Fruit fly (Drosophila melanogaster): ENCODE results near the gene CG4281.
A peak's percentile ranks its signal among the peaks of the same experiment; 100 is the strongest.

Gene CG4281

DNA sequence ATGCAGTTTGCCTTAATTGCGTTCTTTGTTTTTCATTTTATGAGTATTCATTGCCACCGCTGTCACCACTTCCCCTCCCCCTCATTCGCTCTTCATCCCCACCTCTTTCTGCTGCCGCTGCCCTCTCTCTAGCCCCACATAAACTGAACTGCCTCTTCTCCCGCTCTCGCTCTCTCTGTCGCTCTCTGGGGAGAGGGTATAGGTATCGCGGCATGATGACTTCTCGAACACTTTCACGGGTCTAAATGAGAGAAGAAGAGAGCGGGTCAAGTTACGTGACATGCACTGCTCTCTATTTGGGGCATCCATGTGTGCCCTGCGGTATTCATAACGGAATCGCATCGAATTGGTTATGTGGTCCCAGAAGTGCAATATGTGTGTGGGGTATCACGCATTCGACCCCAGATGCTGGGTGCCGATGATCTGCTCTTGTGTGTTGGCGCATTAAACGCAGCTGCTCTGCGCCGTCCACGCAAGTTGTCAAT, 18.8 kb upstream of the CG4281 start (continued):
- TF ChIP-seq C15 (GFP tag; IDR thresholded peaks at IDR 0.05) (peak; percentile 57; the same call in 1 of the 3 replicates), Side (GFP tag; optimal IDR thresholded peaks at IDR 0.05) (peak; percentile 82), odd (GFP tag; optimal IDR thresholded peaks at IDR 0.05) (peak; percentile 63), org-1 (GFP tag; optimal IDR thresholded peaks at IDR 0.05) (peak; percentile 85), lmd (GFP tag; IDR thresholded peaks at IDR 0.05) (peak; percentile 89), Opbp (GFP tag; IDR thresholded peaks at IDR 0.05; ENCODE audit: partially characterized antibody) (no peak), E2f1 (GFP tag; IDR thresholded peaks at IDR 0.05) (peak; percentile 89), gt (GFP tag; IDR thresholded peaks at IDR 0.05) (peak; percentile 53; the same call in 1 of the 2 replicates), CG31441 (GFP tag; IDR thresholded peaks at IDR 0.05) (peak; percentile 78), MESR4 (GFP tag; optimal IDR thresholded peaks at IDR 0.05) (peak; percentile 13), CG2199 (GFP tag; IDR thresholded peaks at IDR 0.05) (peak; percentile 45; the same call in 1 of the 3 replicates), CG18599 (GFP tag; optimal IDR thresholded peaks at IDR 0.05) (peak; percentile 80), shn (GFP tag; optimal IDR thresholded peaks at IDR 0.05) (peak; percentile 81), unpg (GFP tag; optimal IDR thresholded peaks at IDR 0.05) (peak; percentile 83), Dip2 (GFP tag; IDR thresholded peaks at IDR 0.05) (peak; percentile 18; the same call in 1 of the 2 replicates), pzg (GFP tag; optimal IDR thresholded peaks at IDR 0.05) (no peak), Doc3 (GFP tag; IDR thresholded peaks at IDR 0.05; ENCODE audit: partially characterized antibody) (no peak), hbn (GFP tag; IDR thresholded peaks at IDR 0.05; ENCODE audit: partially characterized antibody) (no peak), CG6689 (GFP tag; IDR thresholded peaks at IDR 0.05) (peak; percentile 82), CG7928 (GFP tag; optimal IDR thresholded peaks at IDR 0.05) (peak; percentile 18), CG2120 (GFP tag; optimal IDR thresholded peaks at IDR 0.05) (peak; percentile 77), dati (GFP tag; IDR thresholded peaks at IDR 0.05) (peak; percentile 62), CG33557 (GFP tag; optimal IDR thresholded peaks at IDR 0.05) (peak; percentile 63), CG1832 (GFP tag; optimal IDR thresholded peaks at IDR 0.05) (peak; percentile 7), trh (GFP tag; optimal IDR thresholded peaks at IDR 0.05) (peak; percentile 25), Kr (GFP tag; optimal IDR thresholded peaks at IDR 0.05) (no peak), kni (GFP tag; optimal IDR thresholded peaks at IDR 0.05) (peak; percentile 85), jing (GFP tag; optimal IDR thresholded peaks at IDR 0.05) (peak; percentile 72), Chrac-16 (GFP tag; optimal IDR thresholded peaks at IDR 0.05) (peak; percentile 81), ewg (GFP tag; optimal IDR thresholded peaks at IDR 0.05) (peak; percentile 59), CG11247 (GFP tag; IDR thresholded peaks at IDR 0.05) (peak; percentile 70), CG32772 (GFP tag; IDR thresholded peaks at IDR 0.05) (peak; percentile 83), chif (GFP tag; optimal IDR thresholded peaks at IDR 0.05) (peak; percentile 80 to 85), Dek (tag; optimal IDR thresholded peaks at IDR 0.05) (peak; percentile 45), gro (GFP tag; optimal IDR thresholded peaks at IDR 0.05) (peak; percentile 79), CG18476 (GFP tag; optimal IDR thresholded peaks at IDR 0.05) (peak; percentile 45), Oli (tag; optimal IDR thresholded peaks at IDR 0.05) (peak; percentile 84), usp (GFP tag; optimal IDR thresholded peaks at IDR 0.05) (no peak), sima (GFP tag; optimal IDR thresholded peaks at IDR 0.05) (no peak), Ada2b (GFP tag; IDR thresholded peaks at IDR 0.05) (peak; percentile 77), wor (GFP tag; IDR thresholded peaks at IDR 0.05) (peak; percentile 77), CG12236 (GFP tag; optimal IDR thresholded peaks at IDR 0.05) (peak; percentile 58), nmo (GFP tag; optimal IDR thresholded peaks at IDR 0.05) (peak; percentile 77), CG9215 (GFP tag; IDR thresholded peaks at IDR 0.05) (peak; percentile 50; the same call in 1 of the 2 replicates), CG10565 (GFP tag; optimal IDR thresholded peaks at IDR 0.05) (no peak), CG8944 (GFP tag; optimal IDR thresholded peaks at IDR 0.05) (peak; percentile 87), cwo (GFP tag; optimal IDR thresholded peaks at IDR 0.05) (peak; percentile 64), Meics (GFP tag; optimal IDR thresholded peaks at IDR 0.05) (peak; percentile 68), CG11723 (GFP tag; optimal IDR thresholded peaks at IDR 0.05) (peak; percentile 74), mld (GFP tag; IDR thresholded peaks at IDR 0.05; ENCODE audit: partially characterized antibody) (no peak)
